Worm (Caenorhabditis elegans) whole organism, mixed stage, embryonic: ENCODE measurements around the gene F46C5.1.

Experiments used
- M03D4.4 ChIP-seq: sonication (generic microtip); optimal IDR thresholded peaks from 2 replicates; lab custom pipeline; 2017; ENCODE audit warnings: mild to moderate bottlenecking, missing genetic modification characterization, missing compliant biosample characterization
- bed-3 ChIP-seq: fragments of 200-800 bp; sonication (Bioruptor generic); optimal IDR thresholded peaks from 3 replicates; lab custom pipeline; 2018; ENCODE audit warnings: mild to moderate bottlenecking, missing genetic modification characterization, moderate library complexity, missing compliant biosample characterization
- ceh-39 ChIP-seq: fragments of 150-350 bp; optimal IDR thresholded peaks from 2 replicates; lab custom pipeline; 2014; ENCODE audit warnings: missing biosample characterization, missing genetic modification characterization
- ceh-43 ChIP-seq: fragments of 200-800 bp; sonication (Bioruptor generic); optimal IDR thresholded peaks from 2 replicates; lab custom pipeline; 2018; ENCODE audit warnings: mild to moderate bottlenecking, missing genetic modification characterization, moderate library complexity, missing compliant biosample characterization
- ceh-83 ChIP-seq: fragments of 200-800 bp; sonication (Bioruptor generic); optimal IDR thresholded peaks from 2 replicates; lab custom pipeline; 2018; ENCODE audit warnings: mild to moderate bottlenecking, missing genetic modification characterization, missing compliant biosample characterization
- ces-1 ChIP-seq: fragments of 150-350 bp; optimal IDR thresholded peaks from 2 replicates; lab custom pipeline; 2014; ENCODE audit warnings: missing biosample characterization, missing genetic modification reagents, missing genetic modification characterization
- cnd-1 ChIP-seq: fragments of 200-800 bp; sonication (Bioruptor generic); optimal IDR thresholded peaks from 2 replicates; lab custom pipeline; 2018; ENCODE audit warnings: mild to moderate bottlenecking, missing genetic modification characterization, missing compliant biosample characterization
- drap-1 ChIP-seq: fragments of 200-800 bp; sonication (Bioruptor generic); optimal IDR thresholded peaks from 3 replicates; lab custom pipeline; 2018; ENCODE audit warnings: mild to moderate bottlenecking, missing genetic modification characterization, missing compliant biosample characterization
- elt-1 ChIP-seq: sonication (generic microtip); optimal IDR thresholded peaks from 2 replicates; lab custom pipeline; 2017; ENCODE audit warnings: missing genetic modification characterization, mild to moderate bottlenecking, missing compliant biosample characterization, antibody characterized with exemption, moderate library complexity, borderline replicate concordance; ENCODE audit not compliant: insufficient read depth
- elt-3 ChIP-seq: fragments of 150-350 bp; optimal IDR thresholded peaks from 2 replicates; lab custom pipeline; 2014; ENCODE audit warnings: missing biosample characterization, missing genetic modification characterization
- flh-1 ChIP-seq: fragments of 200-800 bp; sonication (Bioruptor generic); optimal IDR thresholded peaks from 2 replicates; lab custom pipeline; 2018; ENCODE audit warnings: mild to moderate bottlenecking, missing genetic modification characterization, moderate library complexity, missing compliant biosample characterization
- hlh-1 ChIP-seq: fragments of 150-350 bp; optimal IDR thresholded peaks from 2 replicates; lab custom pipeline; 2014; ENCODE audit warnings: missing biosample characterization, missing genetic modification reagents, missing genetic modification characterization
- lin-13 ChIP-seq: fragments of 150-350 bp; optimal IDR thresholded peaks from 2 replicates; lab custom pipeline; 2014; ENCODE audit warnings: missing biosample characterization, missing genetic modification characterization
- lsy-2 ChIP-seq: fragments of 150-350 bp; optimal IDR thresholded peaks from 2 replicates; lab custom pipeline; 2014; ENCODE audit warnings: missing biosample characterization, missing genetic modification characterization
- mab-5 ChIP-seq: fragments of 150-350 bp; optimal IDR thresholded peaks from 2 replicates; lab custom pipeline; 2014; ENCODE audit warnings: missing biosample characterization, missing genetic modification characterization
- mep-1 ChIP-seq: fragments of 150-350 bp; optimal IDR thresholded peaks from 2 replicates; lab custom pipeline; 2017; ENCODE audit warnings: missing biosample characterization, missing genetic modification reagents, missing genetic modification characterization, inconsistent platforms
- nhr-12 ChIP-seq: fragments of 150-350 bp; optimal IDR thresholded peaks from 2 replicates; lab custom pipeline; 2014; ENCODE audit warnings: missing biosample characterization, missing genetic modification characterization
- nhr-2 ChIP-seq: fragments of 150-350 bp; optimal IDR thresholded peaks from 2 replicates; lab custom pipeline; 2014; ENCODE audit warnings: missing biosample characterization, missing genetic modification characterization
- nhr-237 ChIP-seq: fragments of 150-350 bp; optimal IDR thresholded peaks from 2 replicates; lab custom pipeline; 2014; ENCODE audit warnings: missing biosample characterization, missing genetic modification characterization
- nhr-28 ChIP-seq: fragments of 150-350 bp; optimal IDR thresholded peaks from 2 replicates; lab custom pipeline; 2014; ENCODE audit warnings: missing biosample characterization, missing genetic modification characterization
- pha-4 ChIP-seq: fragments of 150-350 bp; optimal IDR thresholded peaks from 2 replicates; lab custom pipeline; 2018; ENCODE audit warnings: missing biosample characterization, missing genetic modification reagents, missing genetic modification characterization
- sem-2 ChIP-seq: fragments of 200-800 bp; sonication (Bioruptor generic); optimal IDR thresholded peaks from 2 replicates; lab custom pipeline; 2018; ENCODE audit warnings: mild to moderate bottlenecking, missing genetic modification characterization, missing compliant biosample characterization
- snpc-4 ChIP-seq: fragments of 150-350 bp; optimal IDR thresholded peaks from 2 replicates; lab custom pipeline; 2014; ENCODE audit warnings: missing biosample characterization, missing genetic modification characterization
- sptf-1 ChIP-seq: sonication (generic microtip); optimal IDR thresholded peaks from 2 replicates; lab custom pipeline; 2017; ENCODE audit warnings: mild to moderate bottlenecking, missing genetic modification characterization, moderate library complexity, missing compliant biosample characterization
- tbx-8 ChIP-seq: fragments of 200-800 bp; sonication (Bioruptor generic); optimal IDR thresholded peaks from 2 replicates; lab custom pipeline; 2018; ENCODE audit warnings: mild to moderate bottlenecking, missing genetic modification characterization, moderate library complexity, missing compliant biosample characterization
- unc-120 ChIP-seq: sonication (generic microtip); optimal IDR thresholded peaks from 2 replicates; lab custom pipeline; 2017; ENCODE audit warnings: missing genetic modification characterization, missing compliant biosample characterization; ENCODE audit not compliant: poor library complexity, severe bottlenecking
- unc-62 ChIP-seq: fragments of 150-350 bp; optimal IDR thresholded peaks from 2 replicates; lab custom pipeline; 2014; ENCODE audit warnings: missing biosample characterization, missing genetic modification reagents, missing genetic modification characterization

Gene F46C5.1

DNA sequence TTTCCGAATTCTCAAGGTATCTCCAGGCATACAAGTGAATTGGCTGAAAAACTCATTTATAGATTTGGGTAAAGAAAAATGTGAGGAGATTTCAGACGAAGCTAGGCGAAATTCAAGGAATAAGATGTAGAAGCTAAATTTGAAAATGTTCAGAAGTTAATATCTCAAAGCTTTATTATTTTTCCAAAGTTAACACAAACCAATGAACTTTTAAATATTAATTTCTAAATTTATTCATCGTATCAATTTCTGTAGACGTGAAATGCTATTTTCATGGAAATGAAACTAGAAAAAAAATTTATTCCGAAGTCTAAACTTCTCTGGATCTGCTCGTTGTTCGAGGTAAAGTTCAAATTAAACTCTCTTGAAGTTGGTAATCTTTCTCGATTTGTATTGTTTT lies 24.3 kb upstream of the F46C5.1 start, which contains the start of gene agxt-1:
agxt-1 (plus strand) TSS at position 301 of the 400 bp plus-strand sequence.
- TF ChIP-seq pha-4 (no peak), elt-1 (no peak), lsy-2 (tag; lab: Kevin White, UChicago) (no peak), ceh-43 (GFP tag; lab: Kevin White, UChicago) (no peak), drap-1 (GFP tag; lab: Kevin White, UChicago) (no peak), ceh-39 (tag; lab: Kevin White, UChicago) (no peak), unc-62 (GFP tag; lab: Kevin White, UChicago) (no peak), sptf-1 (tag; lab: Kevin White, UChicago) (no peak), elt-3 (tag; lab: Kevin White, UChicago) (no peak), lin-13 (tag; lab: Kevin White, UChicago) (no peak), snpc-4 (tag; lab: Kevin White, UChicago) (no peak), ceh-83 (no peak), nhr-28 (no peak), cnd-1 (tag; lab: Kevin White, UChicago) (no peak)

DNA sequence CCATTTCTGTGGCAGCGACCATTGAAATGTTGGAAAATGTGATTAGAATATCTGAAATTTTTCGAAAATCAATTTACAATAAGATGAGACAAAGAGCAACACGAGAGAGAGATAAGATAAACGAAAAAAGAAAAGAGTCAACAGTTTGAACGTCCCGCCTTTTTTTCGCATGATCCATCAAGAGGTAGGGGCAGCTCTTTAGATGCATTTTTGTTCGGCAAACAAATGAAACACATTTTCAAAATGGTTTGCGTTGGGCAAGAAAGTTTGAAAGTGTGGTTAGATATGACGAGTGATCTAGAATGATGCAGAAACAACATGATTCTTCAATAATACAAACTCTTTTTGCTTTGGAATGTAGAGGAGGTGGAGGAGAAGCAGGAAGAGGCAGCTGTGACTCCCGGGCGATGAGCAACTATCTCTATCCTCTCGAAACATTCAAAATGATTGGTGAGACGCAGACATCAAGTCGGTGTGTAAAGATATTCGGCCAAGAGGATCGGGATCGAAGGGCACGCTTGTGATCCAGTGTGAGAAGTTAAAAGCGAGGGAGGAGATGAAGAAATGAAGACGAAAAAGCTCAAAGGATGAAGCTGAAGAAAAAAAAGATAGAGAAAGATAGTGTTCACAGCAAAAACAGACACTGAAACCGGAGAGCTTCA lies 23.6 kb upstream of the F46C5.1 start, which contains the start of gene F46C5.6:
F46C5.6 (minus strand) TSS at position 51 of the 662 bp plus-strand sequence.
- TF ChIP-seq elt-3 (tag; lab: Kevin White, UChicago) (no peak), sem-2 (GFP tag; lab: Kevin White, UChicago) (no peak), hlh-1 (tag; lab: Kevin White, UChicago) (peak; percentile 90), unc-120 (tag; lab: Kevin White, UChicago) (peak; percentile 83), M03D4.4 (tag; lab: Kevin White, UChicago) (no peak), mab-5 (tag; lab: Kevin White, UChicago) (no peak), unc-62 (GFP tag; lab: Kevin White, UChicago) (peak; percentile 48)

DNA sequence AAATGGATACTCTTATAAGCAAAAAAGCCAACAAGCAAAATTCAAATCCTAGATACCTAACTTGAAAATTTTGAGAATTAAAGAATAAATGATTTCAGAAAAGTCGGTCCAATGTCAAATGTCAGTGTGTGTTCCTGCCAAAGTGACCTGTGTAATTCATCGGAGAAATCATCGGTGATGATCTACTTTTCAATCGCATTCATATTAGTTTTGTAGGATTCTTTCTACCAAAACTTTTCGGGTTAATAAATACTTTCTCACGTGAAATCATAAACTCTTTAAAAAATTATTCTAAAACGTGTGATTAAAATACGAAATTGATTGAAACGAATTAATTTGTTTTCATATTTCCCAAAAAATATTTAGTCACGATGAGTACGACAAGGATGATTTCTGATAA lies 18.0 kb upstream of the F46C5.1 start, which contains the start of gene F46C5.7:
F46C5.7 (plus strand) TSS at position 301 of the 400 bp plus-strand sequence.
- TF ChIP-seq bed-3 (GFP tag; lab: Kevin White, UChicago): no peak
- no peak for TF ChIP-seq pha-4
- TF ChIP-seq flh-1 (GFP tag; lab: Kevin White, UChicago): no peak
- no peak for TF ChIP-seq hlh-1 (tag; lab: Kevin White, UChicago)
- no peak for TF ChIP-seq nhr-12
- no peak for TF ChIP-seq snpc-4 (tag; lab: Kevin White, UChicago)
- TF ChIP-seq nhr-28: no peak
- no peak for TF ChIP-seq nhr-2 (tag; lab: Kevin White, UChicago)

DNA sequence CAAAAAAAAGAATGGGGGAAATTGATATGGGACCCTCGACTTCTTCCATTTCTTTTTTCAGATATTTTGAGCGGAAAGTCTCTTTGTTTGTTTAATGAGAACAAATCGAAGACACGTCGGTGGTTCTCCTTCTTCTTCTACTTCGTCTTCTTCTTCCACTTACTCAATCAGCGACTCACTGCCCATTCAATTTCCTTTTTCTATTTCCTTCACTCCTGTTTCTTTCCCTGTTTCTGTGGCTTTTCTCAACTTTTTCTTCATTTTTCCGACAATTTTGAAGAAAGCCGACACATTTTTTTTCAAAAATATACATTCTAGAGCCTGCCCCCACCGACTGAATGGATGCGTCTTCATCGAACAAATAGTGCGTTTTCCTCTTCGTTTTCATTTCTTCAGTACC lies 14.9 kb upstream of the F46C5.1 start, which contains the start of gene F46C5.4:
F46C5.4 (plus strand) TSS at position 222 of the 400 bp plus-strand sequence.
- no peak for TF ChIP-seq elt-1
- no peak for TF ChIP-seq nhr-237 (tag; lab: Kevin White, UChicago)
- TF ChIP-seq ces-1 (GFP tag; lab: Kevin White, UChicago): peak; percentile 71
- no peak for TF ChIP-seq pha-4
- TF ChIP-seq M03D4.4 (tag; lab: Kevin White, UChicago): no peak
- TF ChIP-seq tbx-8: no peak
- no peak for TF ChIP-seq flh-1 (GFP tag; lab: Kevin White, UChicago)
- no peak for TF ChIP-seq sptf-1 (tag; lab: Kevin White, UChicago)

DNA sequence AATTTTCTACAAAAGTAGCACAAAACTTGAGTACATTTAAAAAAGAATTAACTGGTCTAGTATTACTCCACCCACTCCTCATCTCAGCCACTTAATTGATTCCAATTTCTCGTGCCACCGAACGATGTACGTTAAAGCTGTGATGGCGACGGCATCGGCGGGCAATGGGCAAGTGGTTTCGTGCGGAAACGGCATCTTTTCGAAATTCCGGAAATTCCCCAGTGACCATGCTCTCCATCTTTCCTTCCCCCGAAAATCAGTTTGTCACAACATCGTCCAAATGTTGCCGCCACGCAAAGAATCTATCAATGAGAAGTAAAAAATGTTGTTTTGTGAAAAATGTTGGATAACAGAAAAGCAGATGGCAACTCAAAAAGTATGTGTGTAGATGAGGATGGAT lies 12.0 kb upstream of the F46C5.1 start:
- TF ChIP-seq drap-1 (GFP tag; lab: Kevin White, UChicago) (no peak), lin-13 (tag; lab: Kevin White, UChicago) (no peak), mep-1 (tag; lab: Kevin White, UChicago) (no peak)

DNA sequence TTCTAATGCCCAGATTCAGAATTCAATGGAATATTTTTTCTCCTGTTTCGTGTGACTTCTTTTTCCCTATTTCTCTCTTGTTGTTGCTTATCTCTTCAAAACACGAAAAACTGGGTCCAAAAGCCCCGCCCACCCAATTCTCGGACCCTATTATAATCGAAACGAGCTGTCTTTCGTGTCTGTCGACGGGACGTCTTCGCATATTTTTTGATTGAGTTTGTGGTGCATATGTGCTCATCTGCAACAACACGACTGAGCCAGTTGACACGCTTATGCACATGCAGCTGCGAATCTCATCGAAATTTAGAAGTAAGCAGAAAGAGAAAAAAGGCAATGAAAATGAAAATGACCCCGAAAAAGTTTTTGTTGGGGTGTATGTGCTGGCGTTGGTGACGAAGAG lies 9.9 kb upstream of the F46C5.1 start:
- no peak for TF ChIP-seq ceh-43 (GFP tag; lab: Kevin White, UChicago)
- TF ChIP-seq ces-1 (GFP tag; lab: Kevin White, UChicago): peak; percentile 65
